Worm (Caenorhabditis elegans) whole organism, L1 larva: ENCODE data around the gene R05G6.4.

ENCODE experiments used
- ceh-82 ChIP-seq, 3 experiments: fragments of 150-350 bp in 1 of 3; sonication (generic microtip) in 2 of 3; optimal IDR thresholded peaks; 2 replicates each; lab custom pipeline; 2014 to 2017; ENCODE audit warnings: missing biosample characterization in 3 of 3, missing genetic modification characterization in 3 of 3
- ceh-90 ChIP-seq: sonication (generic microtip); optimal IDR thresholded peaks from 2 replicates; lab custom pipeline; 2016; ENCODE audit warnings: missing genetic modification characterization, missing compliant biosample characterization
- fkh-10 ChIP-seq: sonication (generic microtip); optimal IDR thresholded peaks from 2 replicates; lab custom pipeline; 2017; ENCODE audit warnings: missing biosample characterization, missing genetic modification reagents, missing genetic modification characterization
- lin-39 ChIP-seq: fragments of 150-350 bp; optimal IDR thresholded peaks from 2 replicates; lab custom pipeline; 2014; ENCODE audit warnings: missing biosample characterization, missing genetic modification reagents, missing genetic modification characterization
- lsy-2 ChIP-seq, 2 experiments: fragments of 150-350 bp; optimal IDR thresholded peaks; 2 replicates each; lab custom pipeline; 2014; ENCODE audit warnings: missing biosample characterization in 2 of 2, missing genetic modification characterization in 2 of 2
- mdl-1 ChIP-seq, 2 experiments: fragments of 150-350 bp; optimal IDR thresholded peaks; 2 replicates each; lab custom pipeline; 2014 to 2017; ENCODE audit warnings: missing biosample characterization in 2 of 2, missing genetic modification characterization in 2 of 2, inconsistent platforms in 1 of 2
- nhr-12 ChIP-seq: sonication (generic microtip); optimal IDR thresholded peaks from 2 replicates; lab custom pipeline; 2017; ENCODE audit warnings: missing biosample characterization, missing genetic modification characterization
- nhr-237 ChIP-seq: fragments of 150-350 bp; optimal IDR thresholded peaks from 2 replicates; lab custom pipeline; 2014; ENCODE audit warnings: missing biosample characterization, missing genetic modification characterization
- nhr-28 ChIP-seq: fragments of 150-350 bp; optimal IDR thresholded peaks from 2 replicates; lab custom pipeline; 2014; ENCODE audit warnings: missing biosample characterization, missing genetic modification characterization
- nhr-47 ChIP-seq: sonication (generic microtip); optimal IDR thresholded peaks from 2 replicates; lab custom pipeline; 2016; ENCODE audit warnings: mild to moderate bottlenecking, missing genetic modification characterization, moderate library complexity, missing compliant biosample characterization
- nhr-76 ChIP-seq: sonication (generic microtip); optimal IDR thresholded peaks from 2 replicates; lab custom pipeline; 2017; ENCODE audit warnings: missing biosample characterization, missing genetic modification characterization
- nhr-77 ChIP-seq: fragments of 150-350 bp; optimal IDR thresholded peaks from 2 replicates; lab custom pipeline; 2014; ENCODE audit warnings: missing biosample characterization, missing genetic modification characterization
- pax-3 ChIP-seq: fragments of 200-800 bp; sonication (Bioruptor generic); optimal IDR thresholded peaks from 2 replicates; lab custom pipeline; 2018; ENCODE audit warnings: mild to moderate bottlenecking, missing genetic modification characterization, moderate library complexity, missing compliant biosample characterization

ce11 chrIV:7547843-7548578, 35.0 kb downstream of the R05G6.4 start, which contains the start of the genes cdd-2 and oef-1:
- TF ChIP-seq mdl-1 (tag; optimal IDR thresholded peaks at IDR 0.05; lab: Kevin White, UChicago) (no peak), lin-39 (tag; lab: Kevin White, UChicago) (no peak), nhr-28 (tag; lab: Kevin White, UChicago) (no peak), fkh-10 (GFP tag; lab: Kevin White, UChicago) (no peak), nhr-12 (tag; lab: Kevin White, UChicago) (no peak), lsy-2 (tag; optimal IDR thresholded peaks at IDR 0.05; lab: Kevin White, UChicago) (no peak), nhr-77 (tag; lab: Kevin White, UChicago) (no peak), nhr-237 (tag; lab: Kevin White, UChicago) (no peak), ceh-90 (no peak), nhr-47 (tag; lab: Kevin White, UChicago) (no peak), pax-3 (tag; lab: Kevin White, UChicago) (no peak), nhr-76 (tag; lab: Kevin White, UChicago) (no peak), ceh-82 (tag; optimal IDR thresholded peaks at IDR 0.05; lab: Kevin White, UChicago) (no peak)
